Fruit fly (Drosophila melanogaster): ENCODE data around the gene Mi-2.

- TF ChIP-seq insv (optimal IDR thresholded peaks at IDR 0.05) = no peak
- TF ChIP-seq ttk (optimal IDR thresholded peaks at IDR 0.05) = no peak
These were observed 12.4 kb downstream of the Mi-2 start for dm6 chr3L:19897685-19898009.
